Worm (Caenorhabditis elegans): ENCODE data around the gene Y46H3A.5.

- no peak for TF ChIP-seq ceh-45 (GFP tag; IDR thresholded peaks at IDR 0.05)
- no peak for TF ChIP-seq ceh-22 (tag; optimal IDR thresholded peaks at IDR 0.05)
- TF ChIP-seq rnt-1 (tag; optimal IDR thresholded peaks at IDR 0.05) = no peak
These were observed 11.6 kb downstream of the Y46H3A.5 start, which contains the start of gene srt-41 for ce11 chrV:1803043-1803442.

Measured in whole organism, late embryonic.